Fruit fly (Drosophila melanogaster) whole organism, adult: ENCODE measurements around the gene Arp1.

Experiments
- CG14711 ChIP-seq: fragments of 200-800 bp; sonication (Bioruptor generic); optimal IDR thresholded peaks from 2 replicates; lab custom pipeline; 2018; ENCODE audit warnings: missing biosample characterization, mild to moderate bottlenecking, missing genetic modification characterization, moderate library complexity
- CG7045 ChIP-seq: fragments of 200-800 bp; sonication (Bioruptor generic); optimal IDR thresholded peaks from 2 replicates; lab custom pipeline; 2017; ENCODE audit warnings: missing biosample characterization, mild to moderate bottlenecking, missing genetic modification characterization
- CG7101 ChIP-seq: fragments of 200-800 bp; sonication (Bioruptor generic); optimal IDR thresholded peaks from 2 replicates; lab custom pipeline; 2018; ENCODE audit warnings: missing biosample characterization, mild to moderate bottlenecking, missing genetic modification characterization, moderate library complexity
- Crg-1 ChIP-seq: fragments of 200-800 bp; sonication (Bioruptor generic); optimal IDR thresholded peaks from 2 replicates; lab custom pipeline; 2016; ENCODE audit warnings: missing biosample characterization, missing genetic modification characterization
- Hr96 ChIP-seq: fragments of 200-800 bp; sonication (Bioruptor generic); optimal IDR thresholded peaks from 2 replicates; lab custom pipeline; 2016; ENCODE audit warnings: missing biosample characterization, missing genetic modification characterization
- cnc ChIP-seq, 2 experiments: fragments of >200 bp; optimal IDR thresholded peaks; 2 replicates each; lab custom pipeline; 2017
- kay ChIP-seq: fragments of 200-800 bp; sonication (Bioruptor generic); peaks from one replicate; lab custom pipeline; 2016; ENCODE audit warnings: missing biosample characterization, missing genetic modification characterization, borderline replicate concordance

DNA sequence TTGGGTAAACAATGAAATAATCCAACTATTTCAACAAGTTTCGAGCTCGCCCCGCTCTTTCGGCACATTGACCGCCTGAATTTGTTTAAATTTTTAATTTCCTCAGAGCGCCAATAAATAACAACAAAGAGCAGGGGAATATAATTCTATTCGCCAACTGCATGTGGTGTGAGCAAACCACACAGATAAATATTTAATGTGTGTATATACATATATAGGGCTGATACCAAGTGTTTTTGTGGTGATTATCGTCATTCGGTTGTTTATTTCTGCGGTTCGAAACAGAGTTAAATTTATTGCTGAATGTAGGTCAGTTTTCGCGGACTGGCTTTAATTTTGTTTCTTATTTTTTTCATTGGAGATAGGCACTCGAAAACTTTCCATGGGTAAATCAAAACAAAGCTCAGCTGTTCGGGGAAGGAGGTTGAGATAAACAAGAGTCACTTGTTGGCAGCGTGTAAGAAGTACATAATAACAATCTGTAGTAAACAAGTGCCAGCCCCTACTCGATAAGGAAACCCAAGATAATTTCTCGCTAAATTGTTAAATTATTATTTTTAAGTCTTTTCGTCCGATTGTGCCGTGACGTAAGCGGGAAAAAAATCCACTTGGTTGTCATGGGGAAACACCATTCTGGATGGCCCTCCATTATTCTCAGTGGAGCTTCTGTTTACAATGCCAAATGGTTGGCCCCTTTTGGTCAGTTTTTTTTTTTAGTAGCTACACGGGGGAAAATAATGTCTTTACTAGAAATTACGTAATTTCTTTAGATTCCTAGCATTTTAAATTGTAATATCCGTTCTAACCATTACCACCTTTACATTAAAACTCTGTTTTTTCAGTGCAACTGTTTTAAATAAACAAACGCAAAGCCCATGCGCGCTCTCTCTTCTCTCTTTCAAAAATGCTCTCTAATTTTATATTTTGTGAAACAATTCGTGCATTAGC lies 26.3 kb downstream of the Arp1 start:
- TF ChIP-seq CG7101 (tag; lab: Kevin White, UChicago), result peak; percentile 14
- TF ChIP-seq kay (GFP tag; lab: Kevin White, UChicago), result peak; percentile 92
- TF ChIP-seq Hr96 (GFP tag; lab: Kevin White, UChicago), result no peak
- TF ChIP-seq Crg-1 (GFP tag; lab: Kevin White, UChicago), result no peak
- TF ChIP-seq CG7045 (GFP tag; lab: Kevin White, UChicago), result peak; percentile 52
- TF ChIP-seq CG14711 (tag; lab: Kevin White, UChicago), result peak; percentile 43
- TF ChIP-seq cnc (optimal IDR thresholded peaks at IDR 0.05; lab: Kevin White, UChicago), result no peak
